Worm (Caenorhabditis elegans) whole organism, L4 larva: ENCODE data around the gene srpa-68.

ENCODE experiments used
- F26F4.8 ChIP-seq: fragments of 200-800 bp; sonication (Bioruptor generic); conservative IDR thresholded peaks from 2 replicates; pipeline ENCODE4 v1.3.6; 2022; ENCODE audit warnings: missing genetic modification characterization, missing compliant biosample characterization
- R02D3.7 ChIP-seq: fragments of 150-350 bp; sonication (generic microtip); optimal IDR thresholded peaks from 3 replicates; lab custom pipeline; 2014; ENCODE audit warnings: missing biosample characterization, missing genetic modification characterization
- T20F7.1 ChIP-seq: fragments of 200-800 bp; sonication (Bioruptor generic); optimal IDR thresholded peaks from 2 replicates; lab custom pipeline; 2018; ENCODE audit warnings: mild to moderate bottlenecking, missing genetic modification characterization, missing compliant biosample characterization
- T26A8.4 ChIP-seq: fragments of 200-800 bp; sonication (Bioruptor generic); IDR thresholded peaks from 2 replicates; pipeline ENCODE4 v1.3.6; 2022; ENCODE audit warnings: missing genetic modification characterization, missing compliant biosample characterization
- ZK546.5 ChIP-seq, 2 experiments: sonication (generic microtip); optimal IDR thresholded peaks; 2 replicates each; lab custom pipeline; 2017; ENCODE audit warnings: missing biosample characterization in 2 of 2, missing genetic modification characterization in 2 of 2
- aha-1 ChIP-seq: fragments of 150-350 bp; peaks from one replicate; lab custom pipeline; 2014; ENCODE audit warnings: missing biosample characterization, missing genetic modification characterization
- ama-1 ChIP-seq: fragments of 150-350 bp; optimal IDR thresholded peaks from 2 replicates; lab custom pipeline; 2014; ENCODE audit warnings: inconsistent platforms, mixed read lengths
- ceh-20 ChIP-seq: fragments of 200-800 bp; sonication (Bioruptor generic); IDR thresholded peaks from 2 replicates; pipeline ENCODE4 v1.3.6; 2022; ENCODE audit warnings: missing genetic modification reagents, missing genetic modification characterization, missing compliant biosample characterization
- ceh-82 ChIP-seq: sonication (generic microtip); optimal IDR thresholded peaks from 2 replicates; lab custom pipeline; 2017; ENCODE audit warnings: missing biosample characterization, missing genetic modification characterization
- daf-16 ChIP-seq, 3 experiments: sonication (generic microtip); optimal IDR thresholded peaks; 2 replicates each; lab custom pipeline; 2016 to 2017; ENCODE audit warnings: missing genetic modification characterization in 3 of 3, missing genetic modification reagents in 3 of 3, mild to moderate bottlenecking in 2 of 3, missing compliant biosample characterization in 2 of 3, missing biosample characterization in 1 of 3, moderate library complexity in 1 of 3
- daf-19 ChIP-seq: fragments of 200-800 bp; sonication (Bioruptor generic); conservative IDR thresholded peaks from 2 replicates; pipeline ENCODE4 v1.3.6; 2022; ENCODE audit warnings: missing genetic modification characterization, missing compliant biosample characterization
- dmd-9 ChIP-seq: fragments of 200-800 bp; sonication (Bioruptor generic); IDR thresholded peaks from 2 replicates; pipeline ENCODE4 v1.3.6; 2022; ENCODE audit warnings: missing genetic modification reagents, missing genetic modification characterization, missing compliant biosample characterization
- duxl-1 ChIP-seq: sonication (generic microtip); optimal IDR thresholded peaks from 2 replicates; lab custom pipeline; 2016; ENCODE audit warnings: mild to moderate bottlenecking, missing genetic modification characterization, moderate library complexity, missing compliant biosample characterization; ENCODE audit not compliant: poor library complexity
- dve-1 ChIP-seq: sonication (generic microtip); optimal IDR thresholded peaks from 2 replicates; lab custom pipeline; 2017; ENCODE audit warnings: antibody characterized with exemption, mild to moderate bottlenecking, missing genetic modification characterization, missing compliant biosample characterization; ENCODE audit not compliant: insufficient read depth
- egl-27 ChIP-seq: sonication (generic microtip); optimal IDR thresholded peaks from 3 replicates; lab custom pipeline; 2017; ENCODE audit warnings: missing biosample characterization, missing genetic modification reagents, missing genetic modification characterization
- egl-43 ChIP-seq: fragments of 200-800 bp; sonication (Bioruptor generic); IDR thresholded peaks from 2 replicates; pipeline ENCODE4 v1.3.6; 2022; ENCODE audit warnings: missing genetic modification reagents, missing genetic modification characterization, missing compliant biosample characterization
- fos-1 ChIP-seq: fragments of 150-350 bp; optimal IDR thresholded peaks from 2 replicates; lab custom pipeline; 2014; ENCODE audit warnings: missing biosample characterization, missing genetic modification characterization
- hlh-11 ChIP-seq: fragments of 200-800 bp; sonication (Bioruptor generic); optimal IDR thresholded peaks from 2 replicates; lab custom pipeline; 2018; ENCODE audit warnings: mild to moderate bottlenecking, missing genetic modification characterization, missing compliant biosample characterization
- hlh-30 ChIP-seq: sonication (generic microtip); optimal IDR thresholded peaks from 2 replicates; lab custom pipeline; 2017; ENCODE audit warnings: antibody characterized with exemption, mild to moderate bottlenecking, missing genetic modification characterization, missing compliant biosample characterization; ENCODE audit not compliant: insufficient read depth
- hmg-1.1 ChIP-seq: fragments of 200-800 bp; sonication (Bioruptor generic); IDR thresholded peaks from 2 replicates; pipeline ENCODE4 v1.3.6; 2022; ENCODE audit warnings: missing genetic modification reagents, missing genetic modification characterization, missing compliant biosample characterization
- lim-7 ChIP-seq: fragments of 200-800 bp; sonication (Bioruptor generic); IDR thresholded peaks from 2 replicates; pipeline ENCODE4 v1.3.6; 2022; ENCODE audit warnings: missing genetic modification characterization, missing compliant biosample characterization
- lin-13 ChIP-seq: fragments of 150-350 bp; optimal IDR thresholded peaks from 2 replicates; lab custom pipeline; 2014; ENCODE audit warnings: missing biosample characterization, missing genetic modification reagents, missing genetic modification characterization
- lin-15B ChIP-seq: fragments of 150-350 bp; sonication (generic microtip); optimal IDR thresholded peaks from 3 replicates; lab custom pipeline; 2014; ENCODE audit warnings: missing biosample characterization, missing genetic modification characterization
- lin-38 ChIP-seq: fragments of 200-800 bp; sonication (Bioruptor generic); IDR thresholded peaks from 2 replicates; pipeline ENCODE4 v1.3.6; 2022; ENCODE audit warnings: missing genetic modification reagents, missing genetic modification characterization, missing compliant biosample characterization
- lsy-2 ChIP-seq, 2 experiments: fragments of 150-350 bp in 1 of 2; sonication (generic microtip) in 1 of 2; optimal IDR thresholded peaks; 2 replicates each; lab custom pipeline; 2014 to 2017; ENCODE audit warnings: missing biosample characterization in 2 of 2, missing genetic modification characterization in 2 of 2
- madf-9 ChIP-seq: fragments of 200-800 bp; sonication (Bioruptor generic); conservative IDR thresholded peaks from 2 replicates; pipeline ENCODE4 v1.3.6; 2022; ENCODE audit warnings: missing genetic modification reagents, missing genetic modification characterization, missing compliant biosample characterization
- mdl-1 ChIP-seq, 2 experiments: fragments of 150-350 bp in 1 of 2; sonication (generic microtip) in 1 of 2; optimal IDR thresholded peaks; 2 replicates each; lab custom pipeline; 2014 to 2017; ENCODE audit warnings: missing biosample characterization in 2 of 2, missing genetic modification characterization in 2 of 2
- mdt-29 ChIP-seq: fragments of 200-800 bp; sonication (Bioruptor generic); IDR thresholded peaks from 2 replicates; pipeline ENCODE4 v1.3.6; 2022; ENCODE audit warnings: missing genetic modification reagents, missing genetic modification characterization, missing compliant biosample characterization
- mep-1 ChIP-seq: fragments of 150-350 bp; sonication (generic microtip); optimal IDR thresholded peaks from 3 replicates; lab custom pipeline; 2014; ENCODE audit warnings: missing biosample characterization, missing genetic modification characterization
- nhr-10 ChIP-seq: fragments of 150-350 bp; optimal IDR thresholded peaks from 2 replicates; lab custom pipeline; 2014; ENCODE audit warnings: missing biosample characterization, missing genetic modification characterization
- nhr-102 ChIP-seq: sonication (generic microtip); optimal IDR thresholded peaks from 2 replicates; lab custom pipeline; 2016; ENCODE audit warnings: mild to moderate bottlenecking, missing genetic modification characterization, moderate library complexity, missing compliant biosample characterization
- nhr-11 ChIP-seq: fragments of 150-350 bp; optimal IDR thresholded peaks from 2 replicates; lab custom pipeline; 2014; ENCODE audit warnings: missing biosample characterization, missing genetic modification characterization
- nhr-237 ChIP-seq: sonication (generic microtip); optimal IDR thresholded peaks from 2 replicates; lab custom pipeline; 2017; ENCODE audit warnings: missing biosample characterization, missing genetic modification characterization
- nhr-28 ChIP-seq: fragments of 150-350 bp; optimal IDR thresholded peaks from 2 replicates; lab custom pipeline; 2014; ENCODE audit warnings: missing biosample characterization, missing genetic modification characterization
- nhr-41 ChIP-seq: fragments of 200-800 bp; sonication (Bioruptor generic); IDR thresholded peaks from 2 replicates; pipeline ENCODE4 v1.3.6; 2022; ENCODE audit warnings: missing genetic modification reagents, missing genetic modification characterization, missing compliant biosample characterization
- nhr-42 ChIP-seq: fragments of 200-800 bp; sonication (Bioruptor generic); IDR thresholded peaks from 2 replicates; pipeline ENCODE4 v1.3.6; 2022; ENCODE audit warnings: missing genetic modification characterization, missing compliant biosample characterization
- nhr-6 ChIP-seq: fragments of 150-350 bp; optimal IDR thresholded peaks from 2 replicates; lab custom pipeline; 2014; ENCODE audit warnings: missing biosample characterization, missing genetic modification characterization
- pha-4 ChIP-seq, 2 experiments: fragments of 150-350 bp in 1 of 2; fragments of 200-800 bp in 1 of 2; sonication (Bioruptor generic) in 1 of 2; IDR thresholded peaks in 1 of 2; optimal IDR thresholded peaks in 1 of 2; 2 replicates each; pipeline versions ENCODE4 v1.3.6 to Lab custom; 2014 to 2022; ENCODE audit warnings: missing genetic modification characterization in 2 of 2, missing genetic modification reagents in 2 of 2, missing biosample characterization in 1 of 2, missing compliant biosample characterization in 1 of 2
- php-3 ChIP-seq: fragments of 200-800 bp; sonication (Bioruptor generic); IDR thresholded peaks from 2 replicates; pipeline ENCODE4 v1.3.6; 2022; ENCODE audit warnings: missing genetic modification reagents, missing genetic modification characterization, missing compliant biosample characterization
- rbr-2 ChIP-seq: sonication (generic microtip); optimal IDR thresholded peaks from 2 replicates; lab custom pipeline; 2016; ENCODE audit warnings: missing genotype, missing genetic modification characterization, missing compliant biosample characterization
- saeg-2 ChIP-seq: fragments of 200-800 bp; sonication (Bioruptor generic); IDR thresholded peaks from 2 replicates; pipeline ENCODE4 v1.3.6; 2022; ENCODE audit warnings: missing genetic modification reagents, missing genetic modification characterization, missing compliant biosample characterization
- snpc-1.2 ChIP-seq: fragments of 200-800 bp; sonication (Bioruptor generic); IDR thresholded peaks from 2 replicates; pipeline ENCODE4 v1.3.6; 2022; ENCODE audit warnings: missing genetic modification reagents, missing genetic modification characterization, missing compliant biosample characterization
- spr-3 ChIP-seq: fragments of 200-800 bp; sonication (Bioruptor generic); optimal IDR thresholded peaks from 2 replicates; lab custom pipeline; 2018; ENCODE audit warnings: mild to moderate bottlenecking, missing genetic modification characterization, missing compliant biosample characterization
- unc-130 ChIP-seq: sonication (generic microtip); optimal IDR thresholded peaks from 2 replicates; lab custom pipeline; 2016; ENCODE audit warnings: missing genetic modification reagents, missing genetic modification characterization, missing compliant biosample characterization
- unc-62 ChIP-seq, 3 experiments: fragments of 150-350 bp in 1 of 3; sonication (generic microtip); optimal IDR thresholded peaks in 2 of 3; peaks in 1 of 3; 1 replicate in 1 of 3; 2 replicates in 2 of 3; lab custom pipeline; 2014 to 2017; ENCODE audit warnings: missing biosample characterization in 3 of 3, missing genetic modification characterization in 3 of 3, missing genetic modification reagents in 3 of 3, missing genotype in 1 of 3
- vab-7 ChIP-seq: fragments of 200-800 bp; sonication (Bioruptor generic); IDR thresholded peaks from 2 replicates; pipeline ENCODE4 v1.3.6; 2022; ENCODE audit warnings: missing genetic modification reagents, missing genetic modification characterization, missing compliant biosample characterization
- zfp-3 ChIP-seq: fragments of 200-800 bp; sonication (Bioruptor generic); conservative IDR thresholded peaks from 2 replicates; pipeline ENCODE4 v1.3.6; 2022; ENCODE audit warnings: missing genetic modification reagents, missing genetic modification characterization, missing compliant biosample characterization
- zip-2 ChIP-seq: fragments of 150-350 bp; optimal IDR thresholded peaks from 2 replicates; lab custom pipeline; 2014; ENCODE audit warnings: missing biosample characterization, missing genetic modification characterization
- ztf-11 ChIP-seq: fragments of 150-350 bp; optimal IDR thresholded peaks from 2 replicates; lab custom pipeline; 2014; ENCODE audit warnings: missing biosample characterization, missing genetic modification characterization

Gene srpa-68

DNA sequence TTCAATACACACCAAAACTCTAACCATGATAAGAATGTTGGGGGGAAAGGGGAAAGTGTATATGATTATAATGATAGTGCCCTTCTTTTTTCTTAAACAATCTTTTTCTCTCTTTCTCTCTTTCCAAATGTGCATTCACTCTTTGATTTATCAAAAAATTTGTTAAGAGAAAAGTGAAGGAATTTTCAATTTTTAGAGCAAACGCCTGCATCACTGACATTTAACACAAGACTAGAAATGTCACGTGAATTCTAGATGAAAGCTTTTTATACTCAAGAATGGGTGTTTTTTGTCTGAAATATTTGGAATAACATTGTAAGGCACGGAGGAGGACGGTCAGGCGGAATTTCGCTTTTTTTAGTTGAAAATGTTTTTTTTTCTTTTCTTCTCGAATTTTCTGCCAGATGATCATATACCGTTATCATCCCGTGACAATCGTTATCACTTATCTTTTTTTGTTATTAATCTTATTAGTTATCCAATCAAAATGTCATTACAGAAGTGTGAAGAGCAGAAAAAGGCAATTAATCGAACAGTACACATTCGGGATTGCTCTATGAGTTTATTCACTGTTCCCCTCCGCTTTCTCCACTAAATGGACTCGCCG, 10.6 kb upstream of the srpa-68 start, which contains the start of the genes frm-7 and F55C5.17 (continued):
- no peak for TF ChIP-seq spr-3 (GFP tag; lab: Kevin White, UChicago)
- no peak for TF ChIP-seq ZK546.5 (tag; optimal IDR thresholded peaks at IDR 0.05; lab: Kevin White, UChicago)
- TF ChIP-seq php-3 (GFP tag; lab: Robert Waterston, UW): peak; percentile 64; the same call in 1 of the 2 replicates
- TF ChIP-seq nhr-10 (tag; lab: Kevin White, UChicago): no peak
- no peak for TF ChIP-seq unc-62 (GFP tag; optimal IDR thresholded peaks at IDR 0.05 in 1 of 2; lab: Kevin White, UChicago)
- no peak for TF ChIP-seq unc-62 (tag; optimal IDR thresholded peaks at IDR 0.05; lab: Kevin White, UChicago)
- TF ChIP-seq T20F7.1 (GFP tag; lab: Kevin White, UChicago): peak; percentile 60
- no peak for TF ChIP-seq nhr-6 (tag; lab: Kevin White, UChicago)
- TF ChIP-seq snpc-1.2 (GFP tag; lab: Robert Waterston, UW): no peak
- no peak for TF ChIP-seq nhr-42 (GFP tag; lab: Robert Waterston, UW)
- TF ChIP-seq T26A8.4 (GFP tag; lab: Robert Waterston, UW): no peak
- no peak for TF ChIP-seq hmg-1.1 (GFP tag; lab: Robert Waterston, UW)
- TF ChIP-seq ama-1 (lab: Kevin White, UChicago): no peak
- no peak for TF ChIP-seq lin-38 (GFP tag; lab: Robert Waterston, UW)
- TF ChIP-seq dmd-9 (GFP tag; lab: Robert Waterston, UW): no peak
- TF ChIP-seq daf-19 (GFP tag; lab: Robert Waterston, UW): no peak
- TF ChIP-seq mdt-29 (GFP tag; lab: Robert Waterston, UW): peak; percentile 64
- TF ChIP-seq pha-4 (GFP tag; IDR thresholded peaks at IDR 0.05; lab: Robert Waterston, UW): no peak; the same call in 1 of the 2 replicates
- TF ChIP-seq pha-4 (tag; optimal IDR thresholded peaks at IDR 0.05; lab: Kevin White, UChicago): no peak
- no peak for TF ChIP-seq lsy-2 (tag; optimal IDR thresholded peaks at IDR 0.05; lab: Kevin White, UChicago)
- no peak for TF ChIP-seq nhr-11 (tag; lab: Kevin White, UChicago)
- no peak for TF ChIP-seq egl-27 (tag; lab: Kevin White, UChicago)
- TF ChIP-seq F26F4.8 (GFP tag; lab: Robert Waterston, UW): no peak
- peak; percentile 17 for TF ChIP-seq aha-1 (tag; lab: Kevin White, UChicago)
- no peak for TF ChIP-seq ceh-82
- no peak for TF ChIP-seq madf-9 (GFP tag; lab: Robert Waterston, UW)
- peak; percentile 37 for TF ChIP-seq mep-1
- no peak for TF ChIP-seq nhr-102 (tag; lab: Kevin White, UChicago)
- TF ChIP-seq dve-1 (tag; lab: Kevin White, UChicago): peak; percentile 57
- peak; percentile 73 for TF ChIP-seq hlh-11 (tag; lab: Kevin White, UChicago)
- TF ChIP-seq duxl-1 (tag; lab: Kevin White, UChicago): no peak
- TF ChIP-seq ztf-11 (tag; lab: Kevin White, UChicago): no peak
- TF ChIP-seq unc-130 (GFP tag; lab: Kevin White, UChicago): no peak
- TF ChIP-seq nhr-237 (tag; lab: Kevin White, UChicago): no peak
- TF ChIP-seq lin-13: no peak
- TF ChIP-seq egl-43: no peak
- TF ChIP-seq vab-7 (GFP tag; lab: Robert Waterston, UW): no peak
- TF ChIP-seq lin-15B (tag; lab: Kevin White, UChicago): no peak
- peak; percentile 15; the same call in 1 of the 2 replicates for TF ChIP-seq lim-7 (GFP tag; lab: Robert Waterston, UW)
- no peak for TF ChIP-seq R02D3.7 (tag; lab: Kevin White, UChicago)
- no peak for TF ChIP-seq zfp-3 (GFP tag; lab: Robert Waterston, UW)
- no peak for TF ChIP-seq daf-16 (GFP tag; optimal IDR thresholded peaks at IDR 0.05; lab: Kevin White, UChicago)
- peak; percentile 50 for TF ChIP-seq daf-16 (tag; optimal IDR thresholded peaks at IDR 0.05; lab: Kevin White, UChicago)
- peak; percentile 19 for TF ChIP-seq nhr-28 (tag; lab: Kevin White, UChicago)
- TF ChIP-seq ceh-20 (GFP tag; lab: Robert Waterston, UW): no peak
- no peak for TF ChIP-seq mdl-1 (tag; optimal IDR thresholded peaks at IDR 0.05; lab: Kevin White, UChicago)
- peak; percentile 84 for TF ChIP-seq hlh-30 (tag; lab: Kevin White, UChicago)
- TF ChIP-seq saeg-2 (GFP tag; lab: Robert Waterston, UW): no peak
- TF ChIP-seq rbr-2 (tag; lab: Kevin White, UChicago): no peak
- TF ChIP-seq nhr-41: 0 out of 2 replicates have a peak, but pooled peaks have one; percentile 9
- no peak for TF ChIP-seq fos-1 (tag; lab: Kevin White, UChicago)
- TF ChIP-seq zip-2 (tag; lab: Kevin White, UChicago): no peak
